Fruit fly (Drosophila melanogaster): ENCODE results near the gene ND-B18.

- TF ChIP-seq Sox102F (GFP tag; optimal IDR thresholded peaks at IDR 0.05) (peak; percentile 39), CG6854 (GFP tag; optimal IDR thresholded peaks at IDR 0.05) (peak; percentile 29), CG8119 (GFP tag; IDR thresholded peaks at IDR 0.05) (no peak), CG34406 (GFP tag; optimal IDR thresholded peaks at IDR 0.05) (peak; percentile 6), Smox (GFP tag; optimal IDR thresholded peaks at IDR 0.05) (no peak), CG6163 (GFP tag; IDR thresholded peaks at IDR 0.05) (no peak)
These were observed 7.4 kb downstream of the ND-B18 start for dm6 chrX:15070811-15071479.

All from whole organism, prepupa.